Fruit fly (Drosophila melanogaster) whole organism, embryonic: Measurements from ENCODE around the gene CG10116.

Experiments
- Aef1 ChIP-seq: fragments of 200-800 bp; sonication (Bioruptor generic); IDR thresholded peaks from 3 replicates; pipeline ENCODE4 v1.3.6; 2022; ENCODE audit warnings: missing biosample characterization, missing genetic modification characterization
- CG1024 ChIP-seq: fragments of 200-800 bp; sonication (Bioruptor generic); IDR thresholded peaks from 2 replicates; pipeline ENCODE4 v1.3.6; 2022; ENCODE audit warnings: missing biosample characterization, missing genetic modification characterization
- CG12071 ChIP-seq: fragments of 200-800 bp; sonication (Bioruptor generic); optimal IDR thresholded peaks from 3 replicates; lab custom pipeline; 2018; ENCODE audit warnings: missing biosample characterization, mild to moderate bottlenecking, missing genetic modification characterization
- CG12769 ChIP-seq: fragments of 200-800 bp; sonication (Bioruptor generic); optimal IDR thresholded peaks from 2 replicates; lab custom pipeline; 2019; ENCODE audit warnings: missing biosample characterization, mild to moderate bottlenecking, missing genetic modification characterization, moderate library complexity
- CG15696 ChIP-seq: fragments of 200-800 bp; sonication (Bioruptor generic); optimal IDR thresholded peaks from 2 replicates; lab custom pipeline; 2019; ENCODE audit warnings: missing biosample characterization, mild to moderate bottlenecking, missing genetic modification characterization, moderate library complexity
- CG1603 ChIP-seq: fragments of 200-800 bp; sonication (Bioruptor generic); optimal IDR thresholded peaks from 2 replicates; lab custom pipeline; 2019; ENCODE audit warnings: missing biosample characterization, mild to moderate bottlenecking, missing genetic modification characterization, moderate library complexity
- CG17802 ChIP-seq: fragments of 200-800 bp; sonication (Bioruptor generic); optimal IDR thresholded peaks from 2 replicates; lab custom pipeline; 2018; ENCODE audit warnings: missing biosample characterization, mild to moderate bottlenecking, missing genetic modification characterization, moderate library complexity
- CG1792 ChIP-seq: fragments of 200-800 bp; sonication (Bioruptor generic); optimal IDR thresholded peaks from 2 replicates; lab custom pipeline; 2016; ENCODE audit warnings: missing biosample characterization, missing genetic modification characterization
- CG2116 ChIP-seq: fragments of 200-800 bp; sonication (Bioruptor generic); optimal IDR thresholded peaks from 3 replicates; lab custom pipeline; 2018; ENCODE audit warnings: missing biosample characterization, mild to moderate bottlenecking, missing genetic modification characterization
- CG2120 ChIP-seq: fragments of 200-800 bp; sonication (Bioruptor generic); optimal IDR thresholded peaks from 3 replicates; lab custom pipeline; 2016; ENCODE audit warnings: missing biosample characterization, missing genetic modification characterization
- CG2199 ChIP-seq: fragments of 200-800 bp; sonication (Bioruptor generic); IDR thresholded peaks from 3 replicates; pipeline ENCODE4 v1.3.6; 2022; ENCODE audit warnings: missing biosample characterization, missing genetic modification characterization
- CG2202 ChIP-seq: fragments of 200-800 bp; sonication (Bioruptor generic); optimal IDR thresholded peaks from 2 replicates; lab custom pipeline; 2018; ENCODE audit warnings: missing biosample characterization, mild to moderate bottlenecking, missing genetic modification characterization
- CG2712 ChIP-seq: fragments of 200-800 bp; optimal IDR thresholded peaks from 3 replicates; lab custom pipeline; 2019; ENCODE audit warnings: missing biosample characterization, mild to moderate bottlenecking, missing genetic modification characterization, moderate library complexity
- CG32532 ChIP-seq: fragments of 200-800 bp; sonication (Bioruptor generic); IDR thresholded peaks from 2 replicates; pipeline ENCODE4 v1.3.6; 2022; ENCODE audit warnings: missing biosample characterization, missing genetic modification characterization
- CG32772 ChIP-seq: fragments of 200-800 bp; sonication (Bioruptor generic); IDR thresholded peaks from 2 replicates; pipeline ENCODE4 v1.3.6; 2022; ENCODE audit warnings: missing biosample characterization, missing genetic modification characterization
- CG7928 ChIP-seq: fragments of 200-800 bp; sonication (Bioruptor generic); optimal IDR thresholded peaks from 2 replicates; lab custom pipeline; 2017; ENCODE audit warnings: missing biosample characterization, mild to moderate bottlenecking, missing genetic modification characterization
- CG8089 ChIP-seq: fragments of 200-800 bp; sonication (Bioruptor generic); optimal IDR thresholded peaks from 3 replicates; lab custom pipeline; 2016; ENCODE audit warnings: missing biosample characterization, missing genetic modification characterization
- CG8290 ChIP-seq, 3 experiments: fragments of 200-800 bp; sonication (Bioruptor generic); optimal IDR thresholded peaks; 2 replicates each; lab custom pipeline; 2016 to 2019; ENCODE audit warnings: missing biosample characterization in 3 of 3, missing genetic modification characterization in 3 of 3, mild to moderate bottlenecking in 2 of 3, moderate library complexity in 1 of 3
- CG9797 ChIP-seq: fragments of 200-800 bp; sonication (Bioruptor generic); optimal IDR thresholded peaks from 3 replicates; lab custom pipeline; 2018; ENCODE audit warnings: missing biosample characterization, mild to moderate bottlenecking, missing genetic modification characterization
- CG9932 ChIP-seq: fragments of 200-800 bp; sonication (Bioruptor generic); IDR thresholded peaks from 2 replicates; pipeline ENCODE4 v1.3.6; 2022; ENCODE audit warnings: missing biosample characterization, missing genetic modification characterization
- CkIIα-i1 ChIP-seq: fragments of 200-800 bp; sonication (Bioruptor generic); IDR thresholded peaks from 2 replicates; pipeline ENCODE4 v1.3.6; 2022; ENCODE audit warnings: missing biosample characterization, missing genetic modification characterization
- CoRest ChIP-seq: fragments of 200-800 bp; sonication (Bioruptor generic); optimal IDR thresholded peaks from 3 replicates; lab custom pipeline; 2018; ENCODE audit warnings: missing biosample characterization, mild to moderate bottlenecking, missing genetic modification characterization, moderate library complexity
- Dip2 ChIP-seq: fragments of 200-800 bp; sonication (Bioruptor generic); IDR thresholded peaks from 2 replicates; pipeline ENCODE4 v1.3.6; 2022; ENCODE audit warnings: missing biosample characterization, missing genetic modification characterization
- Ets97D ChIP-seq: fragments of 200-800 bp; sonication (Bioruptor generic); optimal IDR thresholded peaks from 3 replicates; lab custom pipeline; 2016; ENCODE audit warnings: missing biosample characterization, missing genetic modification characterization
- Med ChIP-seq: fragments of 200-800 bp; sonication (Bioruptor generic); peaks from one replicate; lab custom pipeline; 2016; ENCODE audit warnings: missing biosample characterization, missing genetic modification characterization, mild to moderate bottlenecking, inconsistent platforms, moderate library complexity
- Nf-YC ChIP-seq: fragments of 200-800 bp; optimal IDR thresholded peaks from 3 replicates; lab custom pipeline; 2019; ENCODE audit warnings: missing biosample characterization, mild to moderate bottlenecking, missing genetic modification characterization, moderate library complexity
- Pdp1 ChIP-seq, 2 experiments: fragments of 200-800 bp; sonication (Bioruptor generic); optimal IDR thresholded peaks; 3 replicates each; lab custom pipeline; 2016; ENCODE audit warnings: missing biosample characterization in 2 of 2, missing genetic modification characterization in 2 of 2, mild to moderate bottlenecking in 1 of 2, moderate library complexity in 1 of 2
- Ptx1 ChIP-seq: fragments of 200-800 bp; sonication (Bioruptor generic); IDR thresholded peaks from 2 replicates; pipeline ENCODE4 v1.3.6; 2022; ENCODE audit warnings: missing biosample characterization, missing genetic modification characterization
- Ssrp ChIP-seq: fragments of 200-800 bp; sonication (Bioruptor generic); optimal IDR thresholded peaks from 2 replicates; lab custom pipeline; 2018; ENCODE audit warnings: missing biosample characterization, mild to moderate bottlenecking, missing genetic modification characterization, moderate library complexity
- Trl ChIP-seq, 3 experiments: fragments of >200 bp in 2 of 3; fragments of 200-800 bp in 1 of 3; sonication (Bioruptor generic) in 1 of 3; optimal IDR thresholded peaks; 2 replicates in 1 of 3; 3 replicates in 2 of 3; lab custom pipeline; 2016 to 2017; ENCODE audit warnings: missing biosample characterization in 1 of 3, missing genetic modification characterization in 1 of 3
- Vsx1 ChIP-seq: fragments of 200-800 bp; sonication (Bioruptor generic); optimal IDR thresholded peaks from 2 replicates; lab custom pipeline; 2017; ENCODE audit warnings: missing biosample characterization, mild to moderate bottlenecking, missing genetic modification characterization, missing genetic modification reagents
- ab ChIP-seq: fragments of 200-800 bp; sonication (Bioruptor generic); optimal IDR thresholded peaks from 2 replicates; lab custom pipeline; 2016; ENCODE audit warnings: missing biosample characterization, missing genetic modification characterization
- abd-A ChIP-seq: fragments of 200-800 bp; sonication (Bioruptor generic); optimal IDR thresholded peaks from 3 replicates; lab custom pipeline; 2019; ENCODE audit warnings: missing biosample characterization, mild to moderate bottlenecking, missing genetic modification characterization, moderate library complexity
- bcd ChIP-seq: fragments of 200-800 bp; sonication (Bioruptor generic); optimal IDR thresholded peaks from 2 replicates; lab custom pipeline; 2017; ENCODE audit warnings: missing biosample characterization, mild to moderate bottlenecking, missing genetic modification characterization
- chn ChIP-seq: fragments of 200-800 bp; sonication (Bioruptor generic); optimal IDR thresholded peaks from 2 replicates; lab custom pipeline; 2016; ENCODE audit warnings: missing biosample characterization, missing genetic modification characterization
- dimm ChIP-seq: fragments of 200-800 bp; sonication (Bioruptor generic); IDR thresholded peaks from 2 replicates; pipeline ENCODE4 v1.3.6; 2022; ENCODE audit warnings: missing biosample characterization, missing genetic modification characterization
- disco-r ChIP-seq: fragments of 200-800 bp; sonication (Bioruptor generic); optimal IDR thresholded peaks from 2 replicates; lab custom pipeline; 2016; ENCODE audit warnings: missing biosample characterization, missing genetic modification characterization
- dysf ChIP-seq: fragments of 200-800 bp; sonication (Bioruptor generic); IDR thresholded peaks from 3 replicates; pipeline ENCODE4 v1.3.6; 2022; ENCODE audit warnings: missing biosample characterization, missing genetic modification characterization
- exex ChIP-seq: fragments of 200-800 bp; sonication (Bioruptor generic); optimal IDR thresholded peaks from 4 replicates; lab custom pipeline; 2018; ENCODE audit warnings: missing biosample characterization, mild to moderate bottlenecking, missing genetic modification characterization, moderate library complexity
- kay ChIP-seq: fragments of 200-800 bp; sonication (Bioruptor generic); optimal IDR thresholded peaks from 2 replicates; lab custom pipeline; 2016; ENCODE audit warnings: missing biosample characterization, missing genetic modification characterization
- phol ChIP-seq: fragments of 200-800 bp; sonication (Bioruptor generic); optimal IDR thresholded peaks from 3 replicates; lab custom pipeline; 2018; ENCODE audit warnings: missing biosample characterization, mild to moderate bottlenecking, missing genetic modification characterization, moderate library complexity
- pita ChIP-seq: fragments of 200-800 bp; sonication (Bioruptor generic); optimal IDR thresholded peaks from 2 replicates; lab custom pipeline; 2017; ENCODE audit warnings: missing biosample characterization, mild to moderate bottlenecking, missing genetic modification characterization
- run ChIP-seq: fragments of 200-800 bp; sonication (Bioruptor generic); optimal IDR thresholded peaks from 3 replicates; lab custom pipeline; 2018; ENCODE audit warnings: missing biosample characterization, mild to moderate bottlenecking, missing genetic modification characterization
- schlank ChIP-seq: fragments of 200-800 bp; sonication (Bioruptor generic); optimal IDR thresholded peaks from 2 replicates; lab custom pipeline; 2018; ENCODE audit warnings: missing biosample characterization, mild to moderate bottlenecking, missing genetic modification characterization
- stwl ChIP-seq: fragments of 200-800 bp; sonication (Bioruptor generic); optimal IDR thresholded peaks from 3 replicates; lab custom pipeline; 2018; ENCODE audit warnings: missing biosample characterization, mild to moderate bottlenecking, missing genetic modification characterization, moderate library complexity
- sug ChIP-seq: fragments of 200-800 bp; optimal IDR thresholded peaks from 2 replicates; lab custom pipeline; 2019; ENCODE audit warnings: missing biosample characterization, mild to moderate bottlenecking, missing genetic modification characterization, moderate library complexity
- tin ChIP-seq: fragments of 200-800 bp; sonication (Bioruptor generic); optimal IDR thresholded peaks from 3 replicates; lab custom pipeline; 2016; ENCODE audit warnings: missing biosample characterization, missing genetic modification characterization
- tx ChIP-seq: fragments of 200-800 bp; sonication (Bioruptor generic); optimal IDR thresholded peaks from 2 replicates; lab custom pipeline; 2016; ENCODE audit warnings: missing biosample characterization, missing genetic modification characterization
- vvl ChIP-seq: fragments of 200-800 bp; sonication (Bioruptor generic); IDR thresholded peaks from 2 replicates; pipeline ENCODE4 v1.3.6; 2022; ENCODE audit warnings: missing biosample characterization, missing genetic modification characterization
- zen ChIP-seq: fragments of 200-800 bp; sonication (Bioruptor generic); optimal IDR thresholded peaks from 3 replicates; lab custom pipeline; 2018; ENCODE audit warnings: missing biosample characterization, mild to moderate bottlenecking, missing genetic modification characterization, moderate library complexity

The CG10116 gene

dm6 chr3L:13410999-13411398 is 46.0 kb downstream of the CG10116 start (continued):
- TF ChIP-seq chn (GFP tag; lab: Kevin White, UChicago) = peak; percentile 13
- no peak for TF ChIP-seq run
- peak; percentile 29 for TF ChIP-seq sug
- TF ChIP-seq CG9797 (GFP tag; lab: Kevin White, UChicago) = no peak
- TF ChIP-seq tx = no peak
- peak; percentile 49 for TF ChIP-seq CG1603 (tag; lab: Kevin White, UChicago)
- peak; percentile 22; the same call in 1 of the 2 replicates for TF ChIP-seq CG32772 (GFP tag; lab: Robert Waterston, UW)
- 0 out of 2 replicates have a peak, but pooled peaks have one; percentile 20 for TF ChIP-seq Ptx1 (GFP tag; lab: Robert Waterston, UW)
- peak; percentile 65; the same call in 1 of the 3 replicates for TF ChIP-seq CG2199 (GFP tag; lab: Robert Waterston, UW)
- TF ChIP-seq CG1024 (GFP tag; lab: Robert Waterston, UW) = no peak
- TF ChIP-seq pita (GFP tag; lab: Kevin White, UChicago) = peak; percentile 50
- TF ChIP-seq CoRest = peak; percentile 59
- peak; percentile 39 for TF ChIP-seq CG2120
- no peak for TF ChIP-seq CG12071 (GFP tag; lab: Kevin White, UChicago)
- no peak for TF ChIP-seq schlank (tag; lab: Kevin White, UChicago)
- peak; percentile 61 for TF ChIP-seq CG2712 (tag; lab: Kevin White, UChicago)
- TF ChIP-seq Nf-YC (tag; lab: Kevin White, UChicago) = peak; percentile 8
- no peak for TF ChIP-seq CkIIα-i1 (GFP tag; lab: Robert Waterston, UW)
- peak; percentile 8 for TF ChIP-seq Vsx1 (GFP tag; lab: Kevin White, UChicago)
- no peak for TF ChIP-seq CG2202
- 0 out of 3 replicates have a peak, but pooled peaks have one; percentile 16 for TF ChIP-seq Aef1
- TF ChIP-seq stwl (tag; lab: Kevin White, UChicago) = peak; percentile 61
- no peak for TF ChIP-seq Trl (optimal IDR thresholded peaks at IDR 0.05; lab: Kevin White, UChicago)
- peak; percentile 1 for TF ChIP-seq Trl (GFP tag; optimal IDR thresholded peaks at IDR 0.05; lab: Kevin White, UChicago)
- TF ChIP-seq CG8290 (GFP tag; optimal IDR thresholded peaks at IDR 0.05; lab: Kevin White, UChicago) = peak; percentile 26
- TF ChIP-seq CG8290 (tag; optimal IDR thresholded peaks at IDR 0.05; lab: Kevin White, UChicago) = no peak
- peak; percentile 14 for TF ChIP-seq Ets97D (GFP tag; lab: Kevin White, UChicago)
- peak; percentile 43; the same call in 1 of the 2 replicates for TF ChIP-seq CG9932 (GFP tag; lab: Robert Waterston, UW)
- no peak for TF ChIP-seq CG7928 (GFP tag; lab: Kevin White, UChicago)
- peak; percentile 14 for TF ChIP-seq CG8089
- no peak for TF ChIP-seq dimm (GFP tag; lab: Robert Waterston, UW)
- no peak for TF ChIP-seq CG17802
- TF ChIP-seq bcd (GFP tag; lab: Kevin White, UChicago) = peak; percentile 32
- TF ChIP-seq Med (GFP tag; lab: Kevin White, UChicago) = peak; percentile 90
- peak; percentile 83 for TF ChIP-seq zen (tag; lab: Kevin White, UChicago)
- no peak for TF ChIP-seq disco-r (GFP tag; lab: Kevin White, UChicago)
- no peak for TF ChIP-seq ab (GFP tag; lab: Kevin White, UChicago)
- TF ChIP-seq vvl (GFP tag; lab: Robert Waterston, UW) = peak; percentile 37
- TF ChIP-seq exex (tag; lab: Kevin White, UChicago) = no peak
- TF ChIP-seq CG1792 (GFP tag; lab: Kevin White, UChicago) = no peak
- TF ChIP-seq Ssrp (tag; lab: Kevin White, UChicago) = no peak
- TF ChIP-seq abd-A (tag; lab: Kevin White, UChicago) = no peak
- TF ChIP-seq phol (tag; lab: Kevin White, UChicago) = peak; percentile 42
- peak; percentile 33 to 47 for TF ChIP-seq Pdp1 (GFP tag; optimal IDR thresholded peaks at IDR 0.05; lab: Kevin White, UChicago)
- peak; percentile 21 for TF ChIP-seq kay (GFP tag; lab: Kevin White, UChicago)
- no peak for TF ChIP-seq dysf
- peak; percentile 59; the same call in 1 of the 2 replicates for TF ChIP-seq CG32532
- peak; percentile 18 for TF ChIP-seq CG2116
- peak; percentile 99 for TF ChIP-seq Dip2 (GFP tag; lab: Robert Waterston, UW)
- TF ChIP-seq CG12769 (tag; lab: Kevin White, UChicago) = peak; percentile 22
- peak; percentile 43 for TF ChIP-seq tin
- TF ChIP-seq CG15696 = peak; percentile 68
